Worm (Caenorhabditis elegans) whole organism, young adult: ENCODE measurements around the gene M199.136.

Experiments
- B0261.1 ChIP-seq: sonication (generic microtip); optimal IDR thresholded peaks from 2 replicates; lab custom pipeline; 2016; ENCODE audit warnings: mild to moderate bottlenecking, missing genetic modification characterization, moderate library complexity, missing compliant biosample characterization
- D2030.7 ChIP-seq: fragments of 200-800 bp; sonication (Bioruptor generic); IDR thresholded peaks from 2 replicates; pipeline ENCODE4 v1.3.6; 2022; ENCODE audit warnings: missing genetic modification reagents, missing genetic modification characterization, missing compliant biosample characterization
- F52B5.7 ChIP-seq: sonication (generic microtip); optimal IDR thresholded peaks from 2 replicates; lab custom pipeline; 2016; ENCODE audit warnings: mild to moderate bottlenecking, missing genetic modification characterization, missing compliant biosample characterization
- F55B11.4 ChIP-seq: sonication (generic microtip); optimal IDR thresholded peaks from 2 replicates; lab custom pipeline; 2016; ENCODE audit warnings: missing compliant biosample characterization, missing genetic modification characterization, borderline replicate concordance; ENCODE audit not compliant: insufficient read depth
- T07F8.4 ChIP-seq: sonication (generic microtip); optimal IDR thresholded peaks from 2 replicates; lab custom pipeline; 2016; ENCODE audit warnings: mild to moderate bottlenecking, missing genetic modification characterization, moderate library complexity, missing compliant biosample characterization
- attf-6 ChIP-seq: fragments of 200-800 bp; sonication (Bioruptor generic); IDR thresholded peaks from 2 replicates; pipeline ENCODE4 v1.3.6; 2022; ENCODE audit warnings: missing genetic modification reagents, missing genetic modification characterization, missing compliant biosample characterization
- cebp-1 ChIP-seq, 2 experiments: fragments of 200-800 bp in 1 of 2; sonication (Bioruptor generic) in 1 of 2; sonication (generic microtip) in 1 of 2; IDR thresholded peaks in 1 of 2; optimal IDR thresholded peaks in 1 of 2; 2 replicates each; pipeline versions ENCODE4 v1.3.6 to Lab custom; 2017 to 2022; ENCODE audit warnings: missing compliant biosample characterization in 2 of 2, missing genetic modification characterization in 2 of 2, mild to moderate bottlenecking in 1 of 2, missing genetic modification reagents in 1 of 2, moderate library complexity in 1 of 2
- gei-17 ChIP-seq: fragments of 200-800 bp; sonication (Bioruptor generic); optimal IDR thresholded peaks from 2 replicates; lab custom pipeline; 2018; ENCODE audit warnings: mild to moderate bottlenecking, missing genetic modification characterization, missing compliant biosample characterization
- him-1 ChIP-seq: sonication (generic microtip); optimal IDR thresholded peaks from 2 replicates; lab custom pipeline; 2016; ENCODE audit warnings: missing genotype, missing genetic modification reagents, missing genetic modification characterization, missing compliant biosample characterization
- lin-54 ChIP-seq: fragments of 200-800 bp; sonication (Bioruptor generic); optimal IDR thresholded peaks from 2 replicates; lab custom pipeline; 2018; ENCODE audit warnings: mild to moderate bottlenecking, missing genetic modification characterization, missing compliant biosample characterization
- rcor-1 ChIP-seq: fragments of 200-800 bp; sonication (Bioruptor generic); IDR thresholded peaks from 2 replicates; pipeline ENCODE4 v1.3.6; 2022; ENCODE audit warnings: missing genetic modification reagents, missing genetic modification characterization, missing compliant biosample characterization
- snpc-1.1 ChIP-seq: sonication (generic microtip); optimal IDR thresholded peaks from 2 replicates; lab custom pipeline; 2017; ENCODE audit warnings: missing genetic modification characterization, mild to moderate bottlenecking, missing compliant biosample characterization, antibody characterized with exemption, moderate library complexity, missing genotype, missing genetic modification reagents; ENCODE audit not compliant: insufficient read depth
- snpc-1.3 ChIP-seq: sonication (generic microtip); optimal IDR thresholded peaks from 2 replicates; lab custom pipeline; 2017; ENCODE audit warnings: missing genetic modification characterization, mild to moderate bottlenecking, missing compliant biosample characterization, antibody characterized with exemption, moderate library complexity, missing genotype, missing genetic modification reagents; ENCODE audit not compliant: insufficient read depth
- snpc-4 ChIP-seq, 5 experiments: fragments of 150-350 bp in 1 of 5; sonication (generic microtip) in 4 of 5; optimal IDR thresholded peaks; 2 replicates each; lab custom pipeline; 2014 to 2018; ENCODE audit warnings: missing genetic modification characterization in 5 of 5, missing biosample characterization in 3 of 5, antibody characterized with exemption in 2 of 5, mild to moderate bottlenecking in 2 of 5, missing compliant biosample characterization in 2 of 5, missing genotype in 2 of 5, moderate library complexity in 2 of 5, missing genetic modification reagents in 1 of 5
- tbp1 ChIP-seq: fragments of 200-800 bp; sonication (Bioruptor generic); optimal IDR thresholded peaks from 2 replicates; lab custom pipeline; 2018; ENCODE audit warnings: mild to moderate bottlenecking, missing genetic modification characterization, missing compliant biosample characterization
- tbx-9 ChIP-seq: sonication (generic microtip); optimal IDR thresholded peaks from 2 replicates; lab custom pipeline; 2016; ENCODE audit warnings: borderline replicate concordance, missing genetic modification characterization, inconsistent platforms, missing compliant biosample characterization

M199.136 gene

DNA sequence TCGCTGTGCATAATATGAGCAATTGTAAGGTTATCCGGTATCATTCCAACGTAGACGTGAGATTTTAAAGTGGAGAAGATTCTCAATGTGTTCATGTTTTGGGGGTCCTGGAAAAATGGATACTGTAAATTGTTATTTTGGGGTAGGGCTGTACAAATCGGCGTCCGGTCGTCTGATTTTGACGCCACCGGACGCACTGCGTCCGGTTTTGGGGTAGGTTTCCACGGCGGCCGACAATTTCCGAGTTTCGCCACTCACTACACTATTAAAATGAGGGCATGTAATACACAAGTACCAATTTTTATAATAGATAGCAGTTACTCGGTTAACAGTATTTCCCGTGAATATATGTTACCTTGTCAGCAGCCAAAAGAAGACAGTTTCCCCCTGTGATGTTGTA is 50.0 kb downstream of the M199.136 start:
- peak; percentile 37 for TF ChIP-seq snpc-1.3 (tag; lab: Kevin White, UChicago)
- no peak for TF ChIP-seq him-1 (tag; lab: Kevin White, UChicago)
- no peak for TF ChIP-seq F52B5.7
- TF ChIP-seq rcor-1 (GFP tag; lab: Robert Waterston, UW): no peak
- TF ChIP-seq B0261.1: no peak
- peak; percentile 98 for TF ChIP-seq attf-6 (GFP tag; lab: Robert Waterston, UW)
- TF ChIP-seq tbp1 (GFP tag; lab: Kevin White, UChicago): peak; percentile 42
- no peak for TF ChIP-seq lin-54
- no peak for TF ChIP-seq cebp-1 (GFP tag; IDR thresholded peaks at IDR 0.05; lab: Robert Waterston, UW)
- no peak for TF ChIP-seq cebp-1 (tag; optimal IDR thresholded peaks at IDR 0.05; lab: Kevin White, UChicago)
- TF ChIP-seq tbx-9 (tag; lab: Kevin White, UChicago): no peak
- TF ChIP-seq F55B11.4 (tag; lab: Kevin White, UChicago): no peak
- TF ChIP-seq snpc-1.1 (tag; lab: Kevin White, UChicago): peak; percentile 85
- TF ChIP-seq D2030.7 (GFP tag; lab: Robert Waterston, UW): peak; percentile 35; the same call in 1 of the 2 replicates
- TF ChIP-seq gei-17 (GFP tag; lab: Kevin White, UChicago): no peak
- TF ChIP-seq T07F8.4: no peak
- TF ChIP-seq snpc-4 (GFP tag; optimal IDR thresholded peaks at IDR 0.05; lab: Kevin White, UChicago): peak; percentile 89
- peak; percentile 83 to 95 (median 92) for TF ChIP-seq snpc-4 (tag; optimal IDR thresholded peaks at IDR 0.05; lab: Kevin White, UChicago)
